Worm (Caenorhabditis elegans) whole organism, L1 larva: ENCODE results near the gene srw-141.

Source experiments
- C04F5.9 ChIP-seq: sonication (generic microtip); optimal IDR thresholded peaks from 2 replicates; lab custom pipeline; 2016; ENCODE audit warnings: missing genetic modification characterization, missing compliant biosample characterization
- Y116A8C.19 ChIP-seq: sonication (generic microtip); optimal IDR thresholded peaks from 2 replicates; lab custom pipeline; 2016; ENCODE audit warnings: missing compliant biosample characterization, missing genetic modification characterization, borderline replicate concordance
- aha-1 ChIP-seq: fragments of 150-350 bp; optimal IDR thresholded peaks from 2 replicates; lab custom pipeline; 2014; ENCODE audit warnings: missing biosample characterization, missing genetic modification characterization
- aly-2 ChIP-seq: fragments of 150-350 bp; optimal IDR thresholded peaks from 2 replicates; lab custom pipeline; 2014; ENCODE audit warnings: missing biosample characterization, missing genetic modification characterization
- blmp-1 ChIP-seq: fragments of 150-350 bp; optimal IDR thresholded peaks from 2 replicates; lab custom pipeline; 2014; ENCODE audit warnings: missing biosample characterization, missing genetic modification characterization
- ceh-63 ChIP-seq: fragments of 200-800 bp; sonication (Bioruptor generic); optimal IDR thresholded peaks from 2 replicates; lab custom pipeline; 2018; ENCODE audit warnings: mild to moderate bottlenecking, missing genetic modification characterization, missing compliant biosample characterization
- dsc-1 ChIP-seq: sonication (generic microtip); optimal IDR thresholded peaks from 2 replicates; lab custom pipeline; 2016; ENCODE audit warnings: mild to moderate bottlenecking, missing genetic modification characterization, missing compliant biosample characterization
- efl-1 ChIP-seq, 4 experiments: fragments of 150-350 bp; optimal IDR thresholded peaks in 3 of 4; peaks in 1 of 4; 1 replicate in 1 of 4; 2 replicates in 3 of 4; lab custom pipeline; 2014; ENCODE audit warnings: missing biosample characterization in 2 of 4, missing genetic modification characterization in 2 of 4, missing genetic modification reagents in 2 of 4
- elt-3 ChIP-seq, 6 experiments: fragments of 150-350 bp in 1 of 6; sonication (generic microtip); optimal IDR thresholded peaks; 2 replicates each; lab custom pipeline; 2017 to 2018; ENCODE audit warnings: missing biosample characterization in 6 of 6, missing genetic modification characterization in 6 of 6, inconsistent platforms in 1 of 6
- ets-5 ChIP-seq: fragments of 200-800 bp; sonication (Bioruptor generic); IDR thresholded peaks from 2 replicates; pipeline ENCODE4 v1.3.6; 2022; ENCODE audit warnings: missing genetic modification characterization, missing compliant biosample characterization
- fkh-4 ChIP-seq: sonication (generic microtip); optimal IDR thresholded peaks from 2 replicates; lab custom pipeline; 2016; ENCODE audit warnings: missing compliant biosample characterization, missing genetic modification characterization, borderline replicate concordance
- irx-1 ChIP-seq: sonication (generic microtip); optimal IDR thresholded peaks from 2 replicates; lab custom pipeline; 2016; ENCODE audit warnings: missing genetic modification characterization, missing compliant biosample characterization
- lin-14 ChIP-seq: fragments of 200-800 bp; sonication (Bioruptor generic); optimal IDR thresholded peaks from 2 replicates; lab custom pipeline; 2018; ENCODE audit warnings: mild to moderate bottlenecking, missing genetic modification characterization, moderate library complexity, missing compliant biosample characterization
- lin-15B ChIP-seq: fragments of 150-350 bp; sonication (generic microtip); optimal IDR thresholded peaks from 3 replicates; lab custom pipeline; 2014; ENCODE audit warnings: missing biosample characterization, missing genetic modification characterization
- lin-35 ChIP-seq, 2 experiments: fragments of 150-350 bp; optimal IDR thresholded peaks; 2 replicates each; lab custom pipeline; 2014; ENCODE audit warnings: missing biosample characterization in 2 of 2, missing genetic modification characterization in 2 of 2, missing genetic modification reagents in 2 of 2
- lin-39 ChIP-seq: fragments of 150-350 bp; optimal IDR thresholded peaks from 2 replicates; lab custom pipeline; 2014; ENCODE audit warnings: missing biosample characterization, missing genetic modification reagents, missing genetic modification characterization
- lir-3 ChIP-seq: sonication (generic microtip); optimal IDR thresholded peaks from 2 replicates; lab custom pipeline; 2016; ENCODE audit warnings: mild to moderate bottlenecking, missing genetic modification characterization, moderate library complexity, missing compliant biosample characterization; ENCODE audit not compliant: poor library complexity
- lsy-2 ChIP-seq, 2 experiments: fragments of 150-350 bp; optimal IDR thresholded peaks; 2 replicates each; lab custom pipeline; 2014; ENCODE audit warnings: missing biosample characterization in 2 of 2, missing genetic modification characterization in 2 of 2
- mab-9 ChIP-seq: fragments of 200-800 bp; sonication (Bioruptor generic); IDR thresholded peaks from 2 replicates; pipeline ENCODE4 v1.3.6; 2022; ENCODE audit warnings: missing genetic modification reagents, missing genetic modification characterization, missing compliant biosample characterization
- mef-2 ChIP-seq: fragments of 150-350 bp; optimal IDR thresholded peaks from 2 replicates; lab custom pipeline; 2014; ENCODE audit warnings: missing biosample characterization, missing genetic modification characterization
- mep-1 ChIP-seq: fragments of 150-350 bp; optimal IDR thresholded peaks from 2 replicates; lab custom pipeline; 2014; ENCODE audit warnings: missing biosample characterization, missing genetic modification characterization
- nhr-20 ChIP-seq: sonication (generic microtip); optimal IDR thresholded peaks from 2 replicates; lab custom pipeline; 2016; ENCODE audit warnings: mild to moderate bottlenecking, missing genetic modification characterization, missing compliant biosample characterization
- nhr-47 ChIP-seq: sonication (generic microtip); optimal IDR thresholded peaks from 2 replicates; lab custom pipeline; 2016; ENCODE audit warnings: mild to moderate bottlenecking, missing genetic modification characterization, moderate library complexity, missing compliant biosample characterization
- nhr-77 ChIP-seq: fragments of 150-350 bp; optimal IDR thresholded peaks from 2 replicates; lab custom pipeline; 2014; ENCODE audit warnings: missing biosample characterization, missing genetic modification characterization
- nhr-85 ChIP-seq: sonication (generic microtip); peaks from one replicate; lab custom pipeline; 2016; ENCODE audit warnings: missing genetic modification characterization, inconsistent platforms, missing compliant biosample characterization
- pag-3 ChIP-seq: sonication (generic microtip); optimal IDR thresholded peaks from 2 replicates; lab custom pipeline; 2017; ENCODE audit warnings: missing genetic modification characterization, mild to moderate bottlenecking, missing compliant biosample characterization, antibody characterized with exemption, borderline replicate concordance; ENCODE audit not compliant: insufficient read depth
- rnt-1 ChIP-seq: sonication (generic microtip); optimal IDR thresholded peaks from 2 replicates; lab custom pipeline; 2016; ENCODE audit warnings: mild to moderate bottlenecking, missing genetic modification characterization, moderate library complexity, missing compliant biosample characterization
- snu-23 ChIP-seq: sonication (generic microtip); optimal IDR thresholded peaks from 2 replicates; lab custom pipeline; 2016; ENCODE audit warnings: missing genetic modification characterization, missing compliant biosample characterization
- sptf-1 ChIP-seq: fragments of 150-350 bp; optimal IDR thresholded peaks from 2 replicates; lab custom pipeline; 2014; ENCODE audit warnings: missing biosample characterization, missing genetic modification characterization
- sup-37 ChIP-seq: fragments of 200-800 bp; sonication (Bioruptor generic); optimal IDR thresholded peaks from 2 replicates; lab custom pipeline; 2018; ENCODE audit warnings: mild to moderate bottlenecking, missing genetic modification characterization, missing compliant biosample characterization
- tbx-2 ChIP-seq: sonication (generic microtip); optimal IDR thresholded peaks from 2 replicates; lab custom pipeline; 2016; ENCODE audit warnings: missing genetic modification characterization, missing compliant biosample characterization
- unc-130 ChIP-seq: fragments of 150-350 bp; optimal IDR thresholded peaks from 2 replicates; lab custom pipeline; 2017; ENCODE audit warnings: missing biosample characterization, missing genetic modification characterization, inconsistent platforms
- unc-30 ChIP-seq: sonication (generic microtip); optimal IDR thresholded peaks from 2 replicates; lab custom pipeline; 2017; ENCODE audit warnings: missing biosample characterization, missing genetic modification characterization
- unc-62 ChIP-seq: fragments of 150-350 bp; optimal IDR thresholded peaks from 2 replicates; lab custom pipeline; 2014; ENCODE audit warnings: missing biosample characterization, missing genetic modification reagents, missing genetic modification characterization
- vab-15 ChIP-seq: sonication (generic microtip); optimal IDR thresholded peaks from 2 replicates; lab custom pipeline; 2017; ENCODE audit warnings: missing genotype, mild to moderate bottlenecking, missing genetic modification characterization, missing compliant biosample characterization
- zip-4 ChIP-seq: fragments of 200-800 bp; sonication (Bioruptor generic); optimal IDR thresholded peaks from 2 replicates; lab custom pipeline; 2018; ENCODE audit warnings: mild to moderate bottlenecking, missing genetic modification characterization, moderate library complexity, missing compliant biosample characterization
- ztf-11 ChIP-seq, 2 experiments: sonication (generic microtip); optimal IDR thresholded peaks; 2 replicates each; lab custom pipeline; 2016 to 2017; ENCODE audit warnings: missing genetic modification characterization in 2 of 2, missing biosample characterization in 1 of 2, missing compliant biosample characterization in 1 of 2
- ztf-4 ChIP-seq: fragments of 150-350 bp; optimal IDR thresholded peaks from 2 replicates; lab custom pipeline; 2014; ENCODE audit warnings: missing biosample characterization, missing genetic modification characterization

Gene srw-141

DNA sequence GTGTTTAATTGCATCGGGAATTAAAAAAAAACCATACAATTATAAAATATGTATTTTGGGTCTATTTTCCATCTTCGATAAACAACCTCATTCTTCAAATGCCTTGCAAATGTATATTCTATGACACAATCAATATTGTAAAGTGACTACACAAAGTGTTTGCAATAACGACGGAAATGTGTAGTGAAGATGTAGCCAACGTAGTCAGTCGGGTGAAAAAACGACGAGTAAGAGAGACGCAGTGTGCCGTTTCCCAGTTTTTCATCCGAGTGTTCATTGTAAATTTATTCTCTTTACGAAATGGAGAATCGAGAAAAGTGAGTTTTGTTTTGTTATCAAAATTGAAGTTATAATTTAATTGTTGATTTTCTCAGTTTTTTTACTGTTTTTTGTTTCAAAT is 46.5 kb downstream of the srw-141 start, which contains the start of gene F37B4.15:
Gene F37B4.15, plus strand, starts transcription at position 301 of the 400 bp plus-strand sequence.
- TF ChIP-seq nhr-85 (tag; lab: Kevin White, UChicago) (no peak), mep-1 (tag; lab: Kevin White, UChicago) (no peak), aly-2 (no peak), nhr-20 (no peak), nhr-77 (tag; lab: Kevin White, UChicago) (no peak), lir-3 (tag; lab: Kevin White, UChicago) (no peak), vab-15 (tag; lab: Kevin White, UChicago) (no peak), fkh-4 (tag; lab: Kevin White, UChicago) (no peak), C04F5.9 (no peak), sup-37 (GFP tag; lab: Kevin White, UChicago) (no peak), lin-39 (tag; lab: Kevin White, UChicago) (no peak), lsy-2 (tag; optimal IDR thresholded peaks at IDR 0.05; lab: Kevin White, UChicago) (no peak), unc-130 (no peak), mef-2 (no peak), ets-5 (GFP tag; lab: Robert Waterston, UW) (no peak), dsc-1 (tag; lab: Kevin White, UChicago) (no peak), ztf-11 (tag; optimal IDR thresholded peaks at IDR 0.05; lab: Kevin White, UChicago) (no peak), ceh-63 (GFP tag; lab: Kevin White, UChicago) (no peak), aha-1 (tag; lab: Kevin White, UChicago) (no peak)

DNA sequence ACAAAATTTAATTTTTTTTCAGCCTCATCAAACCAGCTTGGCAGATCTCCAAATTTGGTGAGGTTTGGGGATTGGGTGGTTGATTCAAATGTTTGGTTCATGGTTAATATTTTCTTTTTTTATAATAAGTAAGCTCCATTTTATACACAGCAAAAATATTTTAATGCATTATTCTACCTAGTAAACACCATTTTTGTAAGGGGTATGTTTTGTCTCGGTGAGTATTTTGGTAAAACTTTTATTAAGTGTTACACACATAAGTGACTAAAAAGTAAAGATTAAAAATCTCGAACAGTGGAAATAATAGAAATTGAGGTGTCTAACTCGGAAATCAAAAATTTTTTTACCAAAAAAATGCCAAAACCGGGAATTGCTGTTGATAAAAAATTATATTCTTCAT is 49.7 kb downstream of the srw-141 start, which contains the start of gene srw-4:
Gene srw-4, minus strand, starts transcription at position 101 of the 400 bp plus-strand sequence.
- TF ChIP-seq nhr-47 (tag; lab: Kevin White, UChicago) (no peak), sptf-1 (tag; lab: Kevin White, UChicago) (no peak), ceh-63 (GFP tag; lab: Kevin White, UChicago) (no peak), snu-23 (GFP tag; lab: Kevin White, UChicago) (no peak), elt-3 (tag; optimal IDR thresholded peaks at IDR 0.05; lab: Kevin White, UChicago) (no peak), ztf-4 (tag; lab: Kevin White, UChicago) (no peak), efl-1 (optimal IDR thresholded peaks at IDR 0.05; lab: Kevin White, UChicago) (no peak), efl-1 (GFP tag; optimal IDR thresholded peaks at IDR 0.05 in 1 of 2; lab: Kevin White, UChicago) (no peak), irx-1 (tag; lab: Kevin White, UChicago) (no peak), ets-5 (GFP tag; lab: Robert Waterston, UW) (no peak), tbx-2 (no peak), mab-9 (GFP tag; lab: Robert Waterston, UW) (no peak), lin-35 (GFP tag; optimal IDR thresholded peaks at IDR 0.05; lab: Kevin White, UChicago) (no peak), pag-3 (tag; lab: Kevin White, UChicago) (no peak), unc-30 (no peak), sup-37 (GFP tag; lab: Kevin White, UChicago) (no peak), Y116A8C.19 (no peak), blmp-1 (tag; lab: Kevin White, UChicago) (no peak)

DNA sequence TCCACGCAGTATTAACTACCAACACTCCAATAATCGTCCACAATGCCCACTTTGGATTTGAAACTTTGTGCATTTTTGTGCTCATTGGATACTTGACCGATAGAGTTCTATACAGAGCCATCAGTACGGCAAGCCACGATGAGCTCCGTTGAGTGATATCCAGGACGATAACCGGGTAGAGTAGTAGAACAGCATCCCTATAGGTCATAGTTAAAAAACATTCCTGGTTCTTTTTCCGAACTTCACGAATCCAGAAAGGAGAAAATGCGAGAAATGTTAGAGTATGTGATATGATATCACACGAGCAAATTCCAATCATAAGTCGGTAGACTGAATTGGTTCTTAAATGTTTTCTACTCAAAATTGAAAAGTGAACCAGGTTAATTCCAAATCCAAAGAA is 50.1 kb downstream of the srw-141 start:
- TF ChIP-seq zip-4 (no peak), lin-15B (tag; lab: Kevin White, UChicago) (no peak), rnt-1 (tag; lab: Kevin White, UChicago) (no peak), Y116A8C.19 (no peak), efl-1 (optimal IDR thresholded peaks at IDR 0.05; lab: Kevin White, UChicago) (no peak), efl-1 (GFP tag; optimal IDR thresholded peaks at IDR 0.05 in 1 of 2; lab: Kevin White, UChicago) (no peak), aly-2 (no peak), lir-3 (tag; lab: Kevin White, UChicago) (no peak), lin-14 (GFP tag; lab: Kevin White, UChicago) (no peak), unc-62 (no peak)
